Fruit fly (Drosophila melanogaster) whole organism, prepupa: ENCODE results near the gene CG13059.
A peak's percentile ranks its signal among the peaks of the same experiment; 100 is the strongest.

ENCODE experiments used
- CG10631 ChIP-seq: fragments of 200-800 bp; sonication (Bioruptor generic); optimal IDR thresholded peaks from 2 replicates; lab custom pipeline; 2016; ENCODE audit warnings: missing biosample characterization, missing genetic modification characterization
- CG10669 ChIP-seq: fragments of 200-800 bp; sonication (Bioruptor generic); optimal IDR thresholded peaks from 3 replicates; lab custom pipeline; 2018; ENCODE audit warnings: missing biosample characterization, mild to moderate bottlenecking, missing genetic modification characterization, moderate library complexity
- CG11294 ChIP-seq: fragments of 200-800 bp; sonication (Bioruptor generic); IDR thresholded peaks from 2 replicates; pipeline ENCODE4 v1.3.6; 2022; ENCODE audit warnings: missing biosample characterization, missing genetic modification characterization
- CG15336 ChIP-seq: fragments of 200-800 bp; sonication (Bioruptor generic); IDR thresholded peaks from 2 replicates; pipeline ENCODE4 v1.3.6; 2022; ENCODE audit warnings: missing biosample characterization, missing genetic modification characterization
- CG1621 ChIP-seq: fragments of 200-800 bp; sonication (Bioruptor generic); optimal IDR thresholded peaks from 3 replicates; lab custom pipeline; 2018; ENCODE audit warnings: missing biosample characterization, mild to moderate bottlenecking, missing genetic modification characterization
- CG16779 ChIP-seq: fragments of 200-800 bp; sonication (Bioruptor generic); optimal IDR thresholded peaks from 3 replicates; lab custom pipeline; 2017; ENCODE audit warnings: missing biosample characterization, mild to moderate bottlenecking, missing genetic modification characterization
- CG3032 ChIP-seq: fragments of 200-800 bp; optimal IDR thresholded peaks from 2 replicates; lab custom pipeline; 2019; ENCODE audit warnings: missing biosample characterization, mild to moderate bottlenecking, missing genetic modification characterization, moderate library complexity
- CG31627 ChIP-seq: fragments of 200-800 bp; sonication (Bioruptor generic); optimal IDR thresholded peaks from 3 replicates; lab custom pipeline; 2016; ENCODE audit warnings: missing biosample characterization, missing genetic modification characterization
- CG34406 ChIP-seq: fragments of 200-800 bp; sonication (Bioruptor generic); optimal IDR thresholded peaks from 3 replicates; lab custom pipeline; 2016; ENCODE audit warnings: missing biosample characterization, missing genetic modification characterization
- CG3919 ChIP-seq: fragments of 200-800 bp; sonication (Bioruptor generic); optimal IDR thresholded peaks from 3 replicates; lab custom pipeline; 2016; ENCODE audit warnings: missing biosample characterization, missing genetic modification characterization
- CG6792 ChIP-seq: fragments of 200-800 bp; sonication (Bioruptor generic); optimal IDR thresholded peaks from 3 replicates; lab custom pipeline; 2016; ENCODE audit warnings: missing biosample characterization, missing genetic modification characterization
- CG6808 ChIP-seq: fragments of 200-800 bp; sonication (Bioruptor generic); optimal IDR thresholded peaks from 3 replicates; lab custom pipeline; 2017; ENCODE audit warnings: missing biosample characterization, missing genetic modification characterization, mild to moderate bottlenecking, moderate library complexity, missing genetic modification reagents
- CG6854 ChIP-seq: fragments of 200-800 bp; sonication (Bioruptor generic); optimal IDR thresholded peaks from 2 replicates; lab custom pipeline; 2017; ENCODE audit warnings: missing biosample characterization, mild to moderate bottlenecking, missing genetic modification characterization
- CG7368 ChIP-seq: fragments of 200-800 bp; sonication (Bioruptor generic); optimal IDR thresholded peaks from 3 replicates; lab custom pipeline; 2016; ENCODE audit warnings: missing biosample characterization, missing genetic modification characterization
- CG8119 ChIP-seq: fragments of 200-800 bp; sonication (Bioruptor generic); IDR thresholded peaks from 3 replicates; pipeline ENCODE4 v1.3.6; 2022; ENCODE audit warnings: missing biosample characterization, missing genetic modification characterization
- CG8319 ChIP-seq: fragments of 200-800 bp; sonication (Bioruptor generic); optimal IDR thresholded peaks from 3 replicates; lab custom pipeline; 2016; ENCODE audit warnings: missing biosample characterization, missing genetic modification characterization
- CG8632 ChIP-seq: fragments of 200-800 bp; sonication (Bioruptor generic); optimal IDR thresholded peaks from 3 replicates; lab custom pipeline; 2016; ENCODE audit warnings: missing biosample characterization, missing genetic modification characterization
- Eip78C ChIP-seq: fragments of 200-800 bp; sonication (Bioruptor generic); peaks from one replicate; lab custom pipeline; 2016; ENCODE audit warnings: missing biosample characterization, missing genetic modification characterization
- Eip93F ChIP-seq: fragments of 200-800 bp; sonication (Bioruptor generic); optimal IDR thresholded peaks from 2 replicates; lab custom pipeline; 2016; ENCODE audit warnings: missing biosample characterization, mild to moderate bottlenecking, missing genetic modification characterization
- Ets21C ChIP-seq: fragments of 200-800 bp; sonication (Bioruptor generic); optimal IDR thresholded peaks from 3 replicates; lab custom pipeline; 2016; ENCODE audit warnings: missing biosample characterization, missing genetic modification characterization
- Ets96B ChIP-seq: fragments of 200-800 bp; optimal IDR thresholded peaks from 2 replicates; lab custom pipeline; 2019; ENCODE audit warnings: missing biosample characterization, mild to moderate bottlenecking, missing genetic modification characterization, moderate library complexity
- Hr38 ChIP-seq: sonication (Bioruptor generic); optimal IDR thresholded peaks from 2 replicates; lab custom pipeline; 2016; ENCODE audit warnings: missing biosample characterization, missing genetic modification characterization
- Hr39 ChIP-seq: fragments of 200-800 bp; sonication (Bioruptor generic); optimal IDR thresholded peaks from 2 replicates; lab custom pipeline; 2016; ENCODE audit warnings: missing biosample characterization, missing genetic modification characterization
- Hr4 ChIP-seq: fragments of 200-800 bp; sonication (Bioruptor generic); optimal IDR thresholded peaks from 3 replicates; lab custom pipeline; 2016; ENCODE audit warnings: missing biosample characterization, missing genetic modification characterization
- Lpt ChIP-seq: fragments of 200-800 bp; sonication (Bioruptor generic); optimal IDR thresholded peaks from 3 replicates; lab custom pipeline; 2016; ENCODE audit warnings: missing biosample characterization, missing genetic modification characterization
- Met ChIP-seq: fragments of 200-800 bp; sonication (Bioruptor generic); optimal IDR thresholded peaks from 3 replicates; lab custom pipeline; 2016; ENCODE audit warnings: missing biosample characterization, missing genetic modification characterization
- Smox ChIP-seq: fragments of 200-800 bp; sonication (Bioruptor generic); optimal IDR thresholded peaks from 3 replicates; lab custom pipeline; 2016; ENCODE audit warnings: missing biosample characterization, missing genetic modification characterization
- Sox102F ChIP-seq: fragments of 200-800 bp; sonication (Bioruptor generic); optimal IDR thresholded peaks from 2 replicates; lab custom pipeline; 2016; ENCODE audit warnings: missing biosample characterization, mild to moderate bottlenecking, missing genetic modification characterization
- Sox14 ChIP-seq: fragments of 200-800 bp; sonication (Bioruptor generic); optimal IDR thresholded peaks from 3 replicates; lab custom pipeline; 2016; ENCODE audit warnings: missing biosample characterization, missing genetic modification characterization
- Sox15 ChIP-seq: fragments of 200-800 bp; sonication (Bioruptor generic); optimal IDR thresholded peaks from 3 replicates; lab custom pipeline; 2016; ENCODE audit warnings: missing biosample characterization, missing genetic modification characterization
- achi ChIP-seq: fragments of 200-800 bp; sonication (Bioruptor generic); optimal IDR thresholded peaks from 3 replicates; lab custom pipeline; 2016; ENCODE audit warnings: missing biosample characterization, missing genetic modification characterization
- acj6 ChIP-seq: fragments of 200-800 bp; sonication (Bioruptor generic); optimal IDR thresholded peaks from 3 replicates; lab custom pipeline; 2016; ENCODE audit warnings: missing biosample characterization, missing genetic modification characterization
- cyc ChIP-seq: fragments of 200-800 bp; sonication (Bioruptor generic); optimal IDR thresholded peaks from 3 replicates; lab custom pipeline; 2016; ENCODE audit warnings: missing biosample characterization, missing genetic modification characterization
- dsx ChIP-seq: fragments of 200-800 bp; optimal IDR thresholded peaks from 3 replicates; lab custom pipeline; 2019; ENCODE audit warnings: missing biosample characterization, mild to moderate bottlenecking, missing genetic modification characterization, moderate library complexity; ENCODE audit not compliant: poor library complexity, severe bottlenecking
- eg ChIP-seq: fragments of 200-800 bp; sonication (Bioruptor generic); IDR thresholded peaks from 3 replicates; pipeline ENCODE4 v1.3.6; 2022; ENCODE audit warnings: missing biosample characterization, missing genetic modification characterization
- esn ChIP-seq: fragments of 200-800 bp; sonication (Bioruptor generic); optimal IDR thresholded peaks from 2 replicates; lab custom pipeline; 2016; ENCODE audit warnings: missing biosample characterization, mild to moderate bottlenecking, missing genetic modification characterization, moderate library complexity
- fd59A ChIP-seq: fragments of 200-800 bp; sonication (Bioruptor generic); optimal IDR thresholded peaks from 2 replicates; lab custom pipeline; 2017; ENCODE audit warnings: missing biosample characterization, mild to moderate bottlenecking, missing genetic modification characterization, missing genetic modification reagents
- fd85E ChIP-seq: fragments of 200-800 bp; sonication (Bioruptor generic); optimal IDR thresholded peaks from 3 replicates; lab custom pipeline; 2016; ENCODE audit warnings: missing biosample characterization, missing genetic modification characterization
- fkh ChIP-seq: fragments of 200-800 bp; sonication (Bioruptor generic); optimal IDR thresholded peaks from 3 replicates; lab custom pipeline; 2017; ENCODE audit warnings: missing biosample characterization, mild to moderate bottlenecking, missing genetic modification characterization, moderate library complexity
- salr ChIP-seq, 2 experiments: fragments of 200-800 bp; sonication (Bioruptor generic); optimal IDR thresholded peaks; 3 replicates each; lab custom pipeline; 2016 to 2018; ENCODE audit warnings: missing biosample characterization in 2 of 2, missing genetic modification characterization in 2 of 2, mild to moderate bottlenecking in 1 of 2
- spab ChIP-seq: fragments of 200-800 bp; sonication (Bioruptor generic); optimal IDR thresholded peaks from 2 replicates; lab custom pipeline; 2017; ENCODE audit warnings: missing biosample characterization, mild to moderate bottlenecking, missing genetic modification characterization, missing genetic modification reagents
- ss ChIP-seq, 2 experiments: fragments of 200-800 bp; sonication (Bioruptor generic); optimal IDR thresholded peaks; 2 replicates in 1 of 2; 3 replicates in 1 of 2; lab custom pipeline; 2017 to 2018; ENCODE audit warnings: mild to moderate bottlenecking in 2 of 2, missing biosample characterization in 2 of 2, missing genetic modification characterization in 2 of 2, moderate library complexity in 1 of 2
- vri ChIP-seq: fragments of 200-800 bp; sonication (Bioruptor generic); optimal IDR thresholded peaks from 3 replicates; lab custom pipeline; 2016; ENCODE audit warnings: missing biosample characterization, mild to moderate bottlenecking, missing genetic modification characterization

The CG13059 gene

DNA sequence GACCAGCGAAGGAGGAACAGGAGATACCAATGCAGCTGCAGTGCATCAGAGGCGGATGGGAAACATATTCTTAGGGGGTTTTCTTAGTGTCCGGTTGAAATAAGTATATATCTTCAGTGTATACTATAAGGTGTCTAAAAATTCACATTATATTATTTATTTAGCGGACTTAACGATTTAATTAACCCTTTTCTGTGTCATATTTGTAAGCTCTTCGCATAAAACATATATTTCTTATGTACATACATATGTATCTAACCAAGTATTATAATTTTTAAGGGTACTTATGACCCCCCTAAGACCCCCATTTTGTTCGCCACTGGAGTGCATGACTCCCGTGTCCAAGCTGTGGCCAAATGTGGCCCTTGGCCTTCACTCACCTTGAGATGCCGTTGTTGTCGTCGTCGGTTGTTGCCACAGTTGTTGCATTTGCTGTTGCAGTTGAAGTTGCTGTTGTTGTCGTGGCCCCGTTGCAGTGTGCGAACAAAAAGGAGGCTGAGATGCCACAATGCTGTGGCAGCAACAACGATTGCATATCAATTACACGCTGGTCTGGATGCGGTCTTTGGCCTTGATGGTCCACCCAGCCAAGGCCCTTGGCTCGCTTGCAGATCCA is 37.8 kb downstream of the CG13059 start (continued):
- TF ChIP-seq CG6808 (GFP tag; lab: Kevin White, UChicago) (peak; percentile 97), CG3919 (peak; percentile 58), fkh (GFP tag; lab: Kevin White, UChicago) (no peak), CG6854 (peak; percentile 68), CG6792 (GFP tag; lab: Kevin White, UChicago) (peak; percentile 84), CG8319 (GFP tag; lab: Kevin White, UChicago) (peak; percentile 79), salr (GFP tag; optimal IDR thresholded peaks at IDR 0.05; lab: Kevin White, UChicago) (peak; percentile 79 to 86), Sox14 (GFP tag; lab: Kevin White, UChicago) (peak; percentile 82), esn (peak; percentile 80), Lpt (GFP tag; lab: Kevin White, UChicago) (peak; percentile 39), Sox102F (GFP tag; lab: Kevin White, UChicago) (peak; percentile 66), vri (peak; percentile 22), CG8119 (peak; percentile 72; the same call in 2 of the 3 replicates), CG3032 (tag; lab: Kevin White, UChicago) (peak; percentile 97), achi (GFP tag; lab: Kevin White, UChicago) (peak; percentile 89), acj6 (GFP tag; lab: Kevin White, UChicago) (peak; percentile 92), CG34406 (GFP tag; lab: Kevin White, UChicago) (peak; percentile 89), eg (GFP tag; lab: Robert Waterston, UW) (0 out of 3 replicates have a peak, but pooled peaks have one; percentile 25), CG11294 (GFP tag; lab: Robert Waterston, UW) (peak; percentile 21; the same call in 1 of the 2 replicates), CG15336 (GFP tag; lab: Robert Waterston, UW) (peak; percentile 47; the same call in 1 of the 2 replicates), Smox (GFP tag; lab: Kevin White, UChicago) (peak; percentile 75), spab (GFP tag; lab: Kevin White, UChicago) (peak; percentile 95), CG8632 (GFP tag; lab: Kevin White, UChicago) (peak; percentile 86), Met (peak; percentile 74), Hr38 (GFP tag; lab: Kevin White, UChicago) (no peak), fd85E (GFP tag; lab: Kevin White, UChicago) (peak; percentile 15), Hr39 (GFP tag; lab: Kevin White, UChicago) (peak; percentile 61)

DNA sequence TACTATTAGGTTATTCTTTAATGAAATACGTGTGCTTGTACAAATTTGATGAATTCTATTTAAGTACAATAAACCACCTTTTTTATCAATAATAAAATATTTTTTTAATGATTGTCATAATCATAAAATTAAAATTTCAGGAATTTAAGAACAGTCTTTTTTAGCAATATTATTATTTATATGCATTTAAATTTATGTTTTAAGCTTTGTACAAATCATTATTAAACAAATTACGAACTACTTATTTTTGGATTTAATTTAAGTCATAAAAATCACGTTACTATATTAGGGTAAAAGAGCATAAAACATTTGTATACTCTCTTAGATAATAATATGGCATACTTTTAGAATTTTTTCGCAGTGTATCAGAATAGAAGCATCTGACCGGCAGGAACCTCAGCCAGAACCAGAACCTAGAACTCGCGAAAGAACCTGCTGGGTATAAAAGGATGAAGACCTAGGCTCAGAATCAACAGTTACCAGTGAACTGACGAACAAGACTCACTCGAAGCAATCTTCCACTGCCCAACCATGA is 38.7 kb downstream of the CG13059 start, which contains the start of gene Cpr72Ea:
TSS of gene Cpr72Ea (plus strand) at position 485 of the 535 bp plus-strand sequence.
- TF ChIP-seq ss (GFP tag; optimal IDR thresholded peaks at IDR 0.05; lab: Kevin White, UChicago) (peak; percentile 4 to 36), CG11294 (GFP tag; lab: Robert Waterston, UW) (no peak), Sox102F (GFP tag; lab: Kevin White, UChicago) (no peak), CG10631 (GFP tag; lab: Kevin White, UChicago) (peak; percentile 6), CG16779 (tag; lab: Kevin White, UChicago) (no peak), Ets96B (tag; lab: Kevin White, UChicago) (peak; percentile 37), dsx (peak; percentile 46), CG3032 (tag; lab: Kevin White, UChicago) (peak; percentile 66), CG6792 (GFP tag; lab: Kevin White, UChicago) (no peak), Eip78C (GFP tag; lab: Kevin White, UChicago) (peak; percentile 31), CG6808 (GFP tag; lab: Kevin White, UChicago) (peak; percentile 52), fd59A (GFP tag; lab: Kevin White, UChicago) (peak; percentile 14), spab (GFP tag; lab: Kevin White, UChicago) (peak; percentile 27), Hr39 (GFP tag; lab: Kevin White, UChicago) (no peak)

DNA sequence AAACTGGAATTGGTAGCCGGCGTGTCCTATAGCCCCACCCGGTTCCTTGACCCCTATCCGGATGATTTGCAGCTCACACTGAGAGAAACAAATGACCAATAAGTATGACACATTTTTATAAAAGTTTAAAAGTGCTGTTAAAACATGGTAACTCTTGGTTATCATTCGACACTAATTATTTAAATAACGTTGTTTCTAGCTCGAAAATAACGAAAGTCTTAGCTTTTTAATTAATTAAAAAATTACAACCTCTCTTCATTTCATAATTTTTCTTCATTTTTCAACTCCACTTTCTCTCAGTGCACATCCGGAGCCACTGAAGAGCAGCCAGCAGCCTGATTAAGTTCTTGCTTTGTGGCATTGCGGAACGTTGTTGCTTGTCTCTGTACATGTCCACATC is 40.7 kb downstream of the CG13059 start:
- TF ChIP-seq CG34406 (GFP tag; lab: Kevin White, UChicago) (peak; percentile 89), cyc (GFP tag; lab: Kevin White, UChicago) (peak; percentile 83), CG1621 (tag; lab: Kevin White, UChicago) (peak; percentile 84), CG10669 (GFP tag; lab: Kevin White, UChicago) (peak; percentile 85), esn (peak; percentile 89), Sox14 (GFP tag; lab: Kevin White, UChicago) (peak; percentile 87), CG10631 (GFP tag; lab: Kevin White, UChicago) (peak; percentile 87), Eip78C (GFP tag; lab: Kevin White, UChicago) (peak; percentile 98), CG6792 (GFP tag; lab: Kevin White, UChicago) (peak; percentile 86), CG31627 (GFP tag; lab: Kevin White, UChicago) (peak; percentile 78), CG16779 (tag; lab: Kevin White, UChicago) (peak; percentile 82), Hr4 (GFP tag; lab: Kevin White, UChicago) (peak; percentile 44), Sox102F (GFP tag; lab: Kevin White, UChicago) (peak; percentile 85), dsx (peak; percentile 90), Hr38 (GFP tag; lab: Kevin White, UChicago) (no peak), Ets21C (peak; percentile 69), eg (GFP tag; lab: Robert Waterston, UW) (no peak), Sox15 (GFP tag; lab: Kevin White, UChicago) (peak; percentile 65), ss (GFP tag; optimal IDR thresholded peaks at IDR 0.05; lab: Kevin White, UChicago) (peak; percentile 91 to 94), CG7368 (GFP tag; lab: Kevin White, UChicago) (peak; percentile 77), CG8319 (GFP tag; lab: Kevin White, UChicago) (peak; percentile 83), Eip93F (peak; percentile 17)
